Fruit fly (Drosophila melanogaster): ENCODE results near the gene CG3652.

Gene CG3652

DNA sequence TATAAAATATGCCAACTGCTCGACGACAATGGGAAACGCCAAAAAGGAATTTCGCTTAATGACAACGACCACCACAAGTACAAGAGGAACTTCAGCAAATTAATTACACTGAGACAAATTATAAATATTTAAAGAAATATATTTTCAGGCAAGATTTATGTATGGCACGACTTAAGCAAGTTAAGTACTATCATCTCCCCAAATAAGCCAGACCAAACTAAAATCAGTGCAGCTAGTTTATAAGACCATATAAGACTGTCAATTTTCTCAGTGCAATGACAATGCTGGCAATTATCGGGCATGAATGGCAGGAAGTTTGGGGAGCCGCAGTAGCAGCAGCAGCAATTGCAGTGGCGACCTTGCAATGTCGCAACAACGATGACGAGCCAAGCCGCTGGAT is 45.1 kb downstream of the CG3652 start (continued):
- no peak for TF ChIP-seq CrebA (GFP tag; optimal IDR thresholded peaks at IDR 0.05; ENCODE audit: borderline replicate concordance)
- peak; percentile 33 for TF ChIP-seq br (GFP tag; optimal IDR thresholded peaks at IDR 0.05)
- TF ChIP-seq jim (GFP tag; optimal IDR thresholded peaks at IDR 0.05) = no peak

- no peak for TF ChIP-seq ey (GFP tag; optimal IDR thresholded peaks at IDR 0.05)
- no peak for TF ChIP-seq Jra (GFP tag; optimal IDR thresholded peaks at IDR 0.05)
- TF ChIP-seq CrebA (GFP tag; optimal IDR thresholded peaks at IDR 0.05; ENCODE audit: borderline replicate concordance) = no peak
- TF ChIP-seq jim (GFP tag; optimal IDR thresholded peaks at IDR 0.05) = no peak
- no peak for TF ChIP-seq tai (GFP tag; optimal IDR thresholded peaks at IDR 0.05)
- no peak for TF ChIP-seq brk (GFP tag; optimal IDR thresholded peaks at IDR 0.05)
- no peak for TF ChIP-seq N (GFP tag; optimal IDR thresholded peaks at IDR 0.05)
These were observed 46.9 kb downstream of the CG3652 start for dm6 chr2L:4346619-4347310.

- TF ChIP-seq Myc (optimal IDR thresholded peaks at IDR 0.05) = peak; percentile 90
- peak in 1 of 2 experiments; percentile 5 for TF ChIP-seq foxo (GFP tag; optimal IDR thresholded peaks at IDR 0.05)
- TF ChIP-seq psq (GFP tag; optimal IDR thresholded peaks at IDR 0.05) = no peak
- TF ChIP-seq woc (GFP tag; optimal IDR thresholded peaks at IDR 0.05) = no peak
- TF ChIP-seq sage (GFP tag; optimal IDR thresholded peaks at IDR 0.05) = peak; percentile 36
These were observed 48.0 kb downstream of the CG3652 start for dm6 chr2L:4345569-4346131.
